Fruit fly (Drosophila melanogaster): ENCODE data around the gene CLIP-190.

CLIP-190 gene

DNA sequence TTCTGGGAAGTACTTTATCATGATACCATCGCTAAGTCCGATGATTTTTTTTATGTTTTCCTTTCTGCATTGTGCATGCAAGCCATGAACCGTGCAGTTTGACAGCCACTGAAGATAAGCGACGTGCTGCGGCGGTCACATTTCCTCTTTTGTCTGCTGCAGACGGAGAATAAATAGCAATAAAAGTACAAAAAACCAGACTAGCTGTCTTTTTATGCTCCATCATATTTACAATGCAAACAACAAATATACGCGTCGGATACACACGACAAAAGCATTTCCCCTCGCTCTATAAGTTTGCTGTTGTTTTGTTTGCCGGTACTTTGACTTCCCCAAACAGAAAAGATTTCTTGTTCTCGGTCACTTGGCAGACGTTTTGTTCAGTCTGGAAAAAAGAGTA is 4.7 kb upstream of the CLIP-190 start (continued):
- TF ChIP-seq h (optimal IDR thresholded peaks at IDR 0.05) (no peak), CG18262 (tag; optimal IDR thresholded peaks at IDR 0.05) (peak; percentile 77), Bgb (GFP tag; IDR thresholded peaks at IDR 0.05; ENCODE audit: partially characterized antibody) (no peak), CG1603 (tag; optimal IDR thresholded peaks at IDR 0.05) (peak; percentile 90), CG12219 (GFP tag; optimal IDR thresholded peaks at IDR 0.05) (peak; percentile 70), CG8944 (GFP tag; optimal IDR thresholded peaks at IDR 0.05) (peak; percentile 23), br (optimal IDR thresholded peaks at IDR 0.05) (no peak), sisA (GFP tag; IDR thresholded peaks at IDR 0.05) (no peak), CG34376 (GFP tag; optimal IDR thresholded peaks at IDR 0.05) (no peak), en (GFP tag; optimal IDR thresholded peaks at IDR 0.05) (peak; percentile 71), ash1 (GFP tag; optimal IDR thresholded peaks at IDR 0.05) (no peak), pros (GFP tag; optimal IDR thresholded peaks at IDR 0.05) (no peak), maf-S (GFP tag; optimal IDR thresholded peaks at IDR 0.05) (peak; percentile 17), wor (GFP tag; IDR thresholded peaks at IDR 0.05) (0 out of 2 replicates have a peak, but pooled peaks have one; percentile 22), az2 (GFP tag; optimal IDR thresholded peaks at IDR 0.05) (peak; percentile 16), knrl (GFP tag; IDR thresholded peaks at IDR 0.05; ENCODE audit: partially characterized antibody) (no peak), NK7.1 (GFP tag; optimal IDR thresholded peaks at IDR 0.05) (peak; percentile 30), crc (GFP tag; optimal IDR thresholded peaks at IDR 0.05) (peak; percentile 42), CG17328 (GFP tag; IDR thresholded peaks at IDR 0.05) (peak; percentile 76), Rfx (GFP tag; IDR thresholded peaks at IDR 0.05) (0 out of 2 replicates have a peak, but pooled peaks have one; percentile 13), CG10209 (GFP tag; optimal IDR thresholded peaks at IDR 0.05) (peak; percentile 83), gcm2 (GFP tag; optimal IDR thresholded peaks at IDR 0.05) (peak; percentile 46), HLH3B (GFP tag; IDR thresholded peaks at IDR 0.05) (peak; percentile 49; the same call in 1 of the 2 replicates), CG2889 (GFP tag; IDR thresholded peaks at IDR 0.05) (no peak), Doc3 (GFP tag; IDR thresholded peaks at IDR 0.05; ENCODE audit: partially characterized antibody) (no peak), bsh (GFP tag; optimal IDR thresholded peaks at IDR 0.05) (peak; percentile 2 to 85), ro (GFP tag; IDR thresholded peaks at IDR 0.05) (no peak), CG11093 (GFP tag; IDR thresholded peaks at IDR 0.05) (no peak; the same call in 2 of the 3 replicates), fd96Cb (tag; optimal IDR thresholded peaks at IDR 0.05) (peak; percentile 67), zen2 (GFP tag; IDR thresholded peaks at IDR 0.05; ENCODE audit: partially characterized antibody) (no peak), trem (tag; optimal IDR thresholded peaks at IDR 0.05) (peak; percentile 58), CG8388 (GFP tag; optimal IDR thresholded peaks at IDR 0.05) (peak; percentile 63), CG10321 (GFP tag; IDR thresholded peaks at IDR 0.05) (no peak), CG14014 (GFP tag; IDR thresholded peaks at IDR 0.05) (peak; percentile 42; the same call in 1 of the 2 replicates), CG2129 (GFP tag; IDR thresholded peaks at IDR 0.05; ENCODE audit: partially characterized antibody) (no peak), ATbp (GFP tag; optimal IDR thresholded peaks at IDR 0.05) (peak; percentile 95), fd64A (GFP tag; optimal IDR thresholded peaks at IDR 0.05) (peak; percentile 92), CG4854 (GFP tag; optimal IDR thresholded peaks at IDR 0.05) (peak; percentile 48), CkIIα-i1 (GFP tag; IDR thresholded peaks at IDR 0.05) (no peak), Spps (tag; optimal IDR thresholded peaks at IDR 0.05) (peak; percentile 67), CG14965 (GFP tag; optimal IDR thresholded peaks at IDR 0.05; ENCODE audit: borderline replicate concordance) (peak; percentile 76), Antp (GFP tag; optimal IDR thresholded peaks at IDR 0.05) (peak; percentile 54), NC2β (GFP tag; optimal IDR thresholded peaks at IDR 0.05) (peak; percentile 78), grau (tag; optimal IDR thresholded peaks at IDR 0.05) (peak; percentile 21), CG15479 (GFP tag; optimal IDR thresholded peaks at IDR 0.05) (no peak), prd (optimal IDR thresholded peaks at IDR 0.05) (no peak), prd (GFP tag; IDR thresholded peaks at IDR 0.05) (peak; percentile 33; the same call in 1 of the 3 replicates), crp (GFP tag; optimal IDR thresholded peaks at IDR 0.05) (peak in 1 of 2 experiments; percentile 18), CG4730 (GFP tag; IDR thresholded peaks at IDR 0.05) (no peak), Med (GFP tag) (peak; percentile 92), hth (optimal IDR thresholded peaks at IDR 0.05) (no peak)
